Fruit fly (Drosophila melanogaster) whole organism, wandering third instar larva: ENCODE results near the gene olf413.

Source experiments
- Abd-B ChIP-seq: fragments of >200 bp; optimal IDR thresholded peaks from 2 replicates; lab custom pipeline; 2017; ENCODE audit warnings: missing biosample characterization, missing genetic modification characterization
- CG32264 ChIP-seq: fragments of 200-800 bp; sonication (Bioruptor generic); optimal IDR thresholded peaks from 2 replicates; lab custom pipeline; 2016; ENCODE audit warnings: missing biosample characterization, missing genetic modification characterization
- CG9705 ChIP-seq: fragments of 200-800 bp; sonication (Bioruptor generic); optimal IDR thresholded peaks from 2 replicates; lab custom pipeline; 2018; ENCODE audit warnings: missing biosample characterization, mild to moderate bottlenecking, missing genetic modification characterization
- CrebA ChIP-seq: fragments of 200-800 bp; sonication (Bioruptor generic); optimal IDR thresholded peaks from 2 replicates; lab custom pipeline; 2016; ENCODE audit warnings: missing biosample characterization, mild to moderate bottlenecking, missing genetic modification characterization, borderline replicate concordance
- Dif ChIP-seq: fragments of 200-275, 200-300 bp; sonication (Bioruptor generic); optimal IDR thresholded peaks from 2 replicates; lab custom pipeline; 2018; ENCODE audit warnings: missing biosample characterization, missing genetic modification characterization; ENCODE audit not compliant: partially characterized antibody
- GATAd ChIP-seq: sonication (Bioruptor generic); optimal IDR thresholded peaks from 2 replicates; lab custom pipeline; 2016; ENCODE audit warnings: missing biosample characterization, missing genetic modification characterization
- HLH106 ChIP-seq: fragments of 200-800 bp; optimal IDR thresholded peaks from 3 replicates; lab custom pipeline; 2019; ENCODE audit warnings: missing biosample characterization, mild to moderate bottlenecking, missing genetic modification characterization, moderate library complexity
- Hnf4 ChIP-seq: fragments of 200-800 bp; sonication (Bioruptor generic); optimal IDR thresholded peaks from 2 replicates; lab custom pipeline; 2016; ENCODE audit warnings: missing biosample characterization, mild to moderate bottlenecking, missing genetic modification characterization
- Hr78 ChIP-seq: fragments of >200 bp; optimal IDR thresholded peaks from 2 replicates; lab custom pipeline; 2017; ENCODE audit warnings: missing biosample characterization, missing genetic modification characterization
- Hr83 ChIP-seq: fragments of 200-300 bp; sonication (Bioruptor generic); optimal IDR thresholded peaks from 2 replicates; lab custom pipeline; 2016; ENCODE audit warnings: missing biosample characterization, mild to moderate bottlenecking, missing genetic modification characterization, moderate library complexity; ENCODE audit not compliant: poor library complexity, severe bottlenecking
- Jra ChIP-seq: sonication (Bioruptor generic); optimal IDR thresholded peaks from 2 replicates; lab custom pipeline; 2016; ENCODE audit warnings: missing biosample characterization, missing genetic modification characterization
- Mio ChIP-seq: sonication (Bioruptor generic); optimal IDR thresholded peaks from 2 replicates; lab custom pipeline; 2016; ENCODE audit warnings: missing biosample characterization, missing genetic modification characterization
- Myc ChIP-seq: fragments of >200 bp; optimal IDR thresholded peaks from 2 replicates; lab custom pipeline; 2017
- N ChIP-seq: fragments of >200 bp; optimal IDR thresholded peaks from 2 replicates; lab custom pipeline; 2018; ENCODE audit warnings: missing biosample characterization, missing external identifiers, missing genetic modification characterization
- OdsH ChIP-seq: fragments of 200-800 bp; sonication (Bioruptor generic); optimal IDR thresholded peaks from 2 replicates; lab custom pipeline; 2016; ENCODE audit warnings: missing biosample characterization, mild to moderate bottlenecking, missing genetic modification characterization
- Rel ChIP-seq, 2 experiments: fragments of 200-800 bp; sonication (Bioruptor generic) in 1 of 2; optimal IDR thresholded peaks; 2 replicates in 1 of 2; 3 replicates in 1 of 2; lab custom pipeline; 2016 to 2019; ENCODE audit warnings: mild to moderate bottlenecking in 2 of 2, missing biosample characterization in 2 of 2, missing genetic modification characterization in 2 of 2, moderate library complexity in 1 of 2
- Sp1 ChIP-seq: fragments of 200-800 bp; sonication (Bioruptor generic); optimal IDR thresholded peaks from 3 replicates; lab custom pipeline; 2019; ENCODE audit warnings: missing biosample characterization, mild to moderate bottlenecking, missing genetic modification characterization, moderate library complexity
- Vsx2 ChIP-seq: fragments of 200-300, 225-300 bp; sonication (Bioruptor generic); optimal IDR thresholded peaks from 2 replicates; lab custom pipeline; 2018; ENCODE audit warnings: missing biosample characterization, missing genetic modification characterization; ENCODE audit not compliant: partially characterized antibody
- br ChIP-seq: fragments of 200-800 bp; sonication (Bioruptor generic); optimal IDR thresholded peaks from 2 replicates; lab custom pipeline; 2016; ENCODE audit warnings: missing biosample characterization, missing genetic modification characterization
- dl ChIP-seq, 2 experiments: fragments of 175-275, 200-275 bp in 1 of 2; fragments of 200-275 bp in 1 of 2; sonication (Bioruptor generic); optimal IDR thresholded peaks; lab custom pipeline; 2018; ENCODE audit warnings: mild to moderate bottlenecking in 2 of 2, missing biosample characterization in 2 of 2, missing genetic modification characterization in 2 of 2, moderate library complexity in 2 of 2; ENCODE audit not compliant: partially characterized antibody in 2 of 2, insufficient read depth in 1 of 2
- dmrt93B ChIP-seq: fragments of 200-800 bp; sonication (Bioruptor generic); optimal IDR thresholded peaks from 2 replicates; lab custom pipeline; 2018; ENCODE audit warnings: missing biosample characterization, mild to moderate bottlenecking, missing genetic modification characterization
- dsf ChIP-seq: sonication (Bioruptor generic); optimal IDR thresholded peaks from 2 replicates; lab custom pipeline; 2016; ENCODE audit warnings: missing biosample characterization, missing genetic modification characterization, borderline replicate concordance
- ey ChIP-seq: fragments of 200-800 bp; sonication (Bioruptor generic); optimal IDR thresholded peaks from 2 replicates; lab custom pipeline; 2016; ENCODE audit warnings: missing biosample characterization, missing genetic modification characterization
- foxo ChIP-seq, 2 experiments: fragments of 200-800 bp; sonication (Bioruptor generic); optimal IDR thresholded peaks; 2 replicates in 1 of 2; 3 replicates in 1 of 2; lab custom pipeline; 2016 to 2017; ENCODE audit warnings: missing biosample characterization in 2 of 2, missing genetic modification characterization in 2 of 2
- fru ChIP-seq: fragments of 200-800 bp; sonication (Bioruptor generic); optimal IDR thresholded peaks from 3 replicates; lab custom pipeline; 2016; ENCODE audit warnings: missing biosample characterization, mild to moderate bottlenecking, missing genetic modification characterization
- h ChIP-seq: fragments of 200-800 bp; sonication (Bioruptor generic); optimal IDR thresholded peaks from 3 replicates; lab custom pipeline; 2016; ENCODE audit warnings: missing biosample characterization, mild to moderate bottlenecking, missing genetic modification characterization
- jim ChIP-seq: fragments of 175-275, 200-325 bp; sonication (Bioruptor generic); optimal IDR thresholded peaks from 2 replicates; lab custom pipeline; 2016; ENCODE audit warnings: missing biosample characterization, mild to moderate bottlenecking, missing genetic modification characterization
- lola ChIP-seq: fragments of >200 bp; optimal IDR thresholded peaks from 2 replicates; lab custom pipeline; 2017; ENCODE audit warnings: missing biosample characterization, missing genetic modification characterization
- pan ChIP-seq: fragments of >200 bp; optimal IDR thresholded peaks from 2 replicates; lab custom pipeline; 2017
- psq ChIP-seq: fragments of 200-800 bp; sonication (Bioruptor generic); optimal IDR thresholded peaks from 3 replicates; lab custom pipeline; 2017; ENCODE audit warnings: missing biosample characterization, mild to moderate bottlenecking, missing genetic modification characterization, moderate library complexity
- rgr ChIP-seq: fragments of 200-800 bp; sonication (Bioruptor generic); optimal IDR thresholded peaks from 3 replicates; lab custom pipeline; 2016; ENCODE audit warnings: missing biosample characterization, mild to moderate bottlenecking, missing genetic modification characterization
- sage ChIP-seq: fragments of 200-800 bp; sonication (Bioruptor generic); optimal IDR thresholded peaks from 2 replicates; lab custom pipeline; 2016; ENCODE audit warnings: missing biosample characterization, mild to moderate bottlenecking, missing genetic modification characterization
- sv ChIP-seq: fragments of 200-800 bp; sonication (Bioruptor generic); optimal IDR thresholded peaks from 3 replicates; lab custom pipeline; 2016; ENCODE audit warnings: missing biosample characterization, missing genetic modification characterization
- tai ChIP-seq: sonication (Bioruptor generic); optimal IDR thresholded peaks from 2 replicates; lab custom pipeline; 2016; ENCODE audit warnings: missing biosample characterization, missing genetic modification characterization
- usp ChIP-seq: fragments of >200 bp; optimal IDR thresholded peaks from 2 replicates; lab custom pipeline; 2017; ENCODE audit warnings: missing biosample characterization, missing genetic modification characterization
- woc ChIP-seq: sonication (Bioruptor generic); optimal IDR thresholded peaks from 2 replicates; lab custom pipeline; 2016; ENCODE audit warnings: missing biosample characterization, mild to moderate bottlenecking, missing genetic modification characterization

The olf413 gene

dm6 chr3L:22146824-22147604 lies 11.1 kb downstream of the olf413 start:
- no peak for TF ChIP-seq dmrt93B (GFP tag; lab: Kevin White, UChicago)
- TF ChIP-seq jim (GFP tag; lab: Kevin White, UChicago): no peak
- TF ChIP-seq h (GFP tag; lab: Kevin White, UChicago): no peak
- TF ChIP-seq foxo (GFP tag; optimal IDR thresholded peaks at IDR 0.05; lab: Kevin White, UChicago): peak in 1 of 2 experiments; percentile 36
- no peak for TF ChIP-seq Hnf4 (GFP tag; lab: Kevin White, UChicago)
- TF ChIP-seq CG9705 (GFP tag; lab: Kevin White, UChicago): no peak
- peak; percentile 28 for TF ChIP-seq HLH106 (tag; lab: Kevin White, UChicago)
- TF ChIP-seq Vsx2 (GFP tag; lab: Kevin White, UChicago): no peak
- TF ChIP-seq CG32264 (GFP tag; lab: Kevin White, UChicago): no peak
- TF ChIP-seq lola (GFP tag; lab: Kevin White, UChicago): no peak
- no peak for TF ChIP-seq Hr78 (GFP tag; lab: Kevin White, UChicago)
- no peak for TF ChIP-seq woc
- TF ChIP-seq Jra: no peak
- no peak for TF ChIP-seq dl (GFP tag; optimal IDR thresholded peaks at IDR 0.05; lab: Kevin White, UChicago; ENCODE audit: insufficient read depth in 1 of 2, partially characterized antibody in 2 of 2)
- TF ChIP-seq GATAd (GFP tag; lab: Kevin White, UChicago): no peak
- no peak for TF ChIP-seq tai (GFP tag; lab: Kevin White, UChicago)
- no peak for TF ChIP-seq br
- TF ChIP-seq Rel (GFP tag; optimal IDR thresholded peaks at IDR 0.05; lab: Kevin White, UChicago): no peak
- no peak for TF ChIP-seq Rel (tag; optimal IDR thresholded peaks at IDR 0.05; lab: Kevin White, UChicago)
- TF ChIP-seq pan (lab: Kevin White, UChicago): no peak
- TF ChIP-seq sv (GFP tag; lab: Kevin White, UChicago): no peak
- no peak for TF ChIP-seq usp (GFP tag; lab: Kevin White, UChicago)
- no peak for TF ChIP-seq Hr83 (GFP tag; lab: Kevin White, UChicago)
- no peak for TF ChIP-seq CrebA
- TF ChIP-seq psq (GFP tag; lab: Kevin White, UChicago): peak; percentile 46
- peak; percentile 30 for TF ChIP-seq Sp1
- no peak for TF ChIP-seq Mio (GFP tag; lab: Kevin White, UChicago)
- TF ChIP-seq fru (GFP tag; lab: Kevin White, UChicago): peak; percentile 8
- peak; percentile 31 for TF ChIP-seq OdsH
- peak; percentile 40 for TF ChIP-seq rgr
- TF ChIP-seq Myc (lab: Kevin White, UChicago): no peak
- no peak for TF ChIP-seq sage (GFP tag; lab: Kevin White, UChicago)
- TF ChIP-seq ey (GFP tag; lab: Kevin White, UChicago): no peak
- TF ChIP-seq Dif (GFP tag; lab: Kevin White, UChicago): no peak
- TF ChIP-seq N (GFP tag; lab: Kevin White, UChicago): no peak

dm6 chr3L:22147673-22148072 lies 11.8 kb downstream of the olf413 start:
- TF ChIP-seq ey (GFP tag; lab: Kevin White, UChicago): no peak
- no peak for TF ChIP-seq Hnf4 (GFP tag; lab: Kevin White, UChicago)
- no peak for TF ChIP-seq sage (GFP tag; lab: Kevin White, UChicago)
- TF ChIP-seq Mio (GFP tag; lab: Kevin White, UChicago): no peak
- TF ChIP-seq Abd-B (GFP tag; lab: Kevin White, UChicago): no peak
- no peak for TF ChIP-seq jim (GFP tag; lab: Kevin White, UChicago)
- TF ChIP-seq Sp1: no peak
- TF ChIP-seq GATAd (GFP tag; lab: Kevin White, UChicago): no peak
- TF ChIP-seq Hr83 (GFP tag; lab: Kevin White, UChicago): no peak
- no peak for TF ChIP-seq psq (GFP tag; lab: Kevin White, UChicago)
- TF ChIP-seq h (GFP tag; lab: Kevin White, UChicago): no peak
- TF ChIP-seq Rel (GFP tag; optimal IDR thresholded peaks at IDR 0.05; lab: Kevin White, UChicago): no peak
- TF ChIP-seq Rel (tag; optimal IDR thresholded peaks at IDR 0.05; lab: Kevin White, UChicago): no peak
- no peak for TF ChIP-seq dsf
- no peak for TF ChIP-seq Hr78 (GFP tag; lab: Kevin White, UChicago)
- TF ChIP-seq Dif (GFP tag; lab: Kevin White, UChicago): no peak
- TF ChIP-seq usp (GFP tag; lab: Kevin White, UChicago): no peak
